Fruit fly (Drosophila melanogaster) S2 (cell line): Measurements from ENCODE around the gene CG13930.

Source experiments
- CG8478 ChIP-seq: fragments of >200 bp; optimal IDR thresholded peaks from 2 replicates; lab custom pipeline; 2018
- CTCF ChIP-seq, 2 experiments: fragments of >200 bp; optimal IDR thresholded peaks; 2 replicates each; lab custom pipeline; 2018

DNA sequence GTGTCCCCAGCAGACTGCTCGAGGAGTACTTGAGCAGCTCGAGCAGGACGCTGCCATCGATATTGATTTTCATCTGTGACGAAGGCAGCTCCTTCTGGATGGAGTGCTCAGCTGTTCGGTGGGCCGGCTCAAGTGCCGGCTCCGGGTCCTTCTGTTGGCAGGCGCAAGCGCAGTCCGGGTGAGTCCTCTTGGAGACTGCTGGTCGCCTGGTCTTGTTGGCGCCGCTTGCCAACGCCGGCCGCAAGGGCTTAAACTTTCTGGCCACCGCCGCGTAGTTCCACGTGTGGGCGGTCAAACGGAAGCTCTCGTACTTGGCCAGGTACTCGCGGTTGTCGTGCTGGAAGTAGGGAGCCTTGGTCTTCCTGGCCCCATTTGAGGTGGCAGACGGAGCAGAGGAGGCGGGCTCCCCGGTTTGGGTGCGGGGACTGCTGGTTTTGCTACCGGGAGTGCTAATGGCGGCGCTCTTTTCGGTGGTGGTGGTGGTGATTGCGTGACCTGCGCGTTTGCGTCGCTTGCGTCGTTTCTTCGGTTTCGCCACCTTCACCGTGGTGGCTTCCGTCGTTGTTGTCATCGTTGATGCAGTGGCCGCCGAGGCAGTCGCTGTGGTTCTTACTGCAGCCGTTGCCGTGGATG, 10.7 kb downstream of the CG13930 start:
- no peak for TF ChIP-seq CG8478 (lab: Kevin White, UChicago)
- TF ChIP-seq CTCF (optimal IDR thresholded peaks at IDR 0.05; lab: Kevin White, UChicago): no peak
